Fruit fly (Drosophila melanogaster): ENCODE measurements around the gene Kaz.

Gene Kaz

dm6 chr3R:24790036-24790435 is 39.7 kb downstream of the Kaz start, which contains the start of gene CG13634:
Gene CG13634 (minus strand): TSS chr3R:24790136.
- TF ChIP-seq gl (tag; optimal IDR thresholded peaks at IDR 0.05), result no peak

dm6 chr3R:24787734-24788133 is 42.0 kb downstream of the Kaz start, which contains the start of gene Ets96B:
Gene Ets96B (plus strand): TSS chr3R:24788054.
- no peak for TF ChIP-seq CG13204 (GFP tag; optimal IDR thresholded peaks at IDR 0.05)
- no peak for TF ChIP-seq gl (tag; optimal IDR thresholded peaks at IDR 0.05)
- TF ChIP-seq D1 (tag; optimal IDR thresholded peaks at IDR 0.05), result no peak
- no peak for TF ChIP-seq Ets98B (GFP tag; IDR thresholded peaks at IDR 0.05)
- TF ChIP-seq CG9948 (tag; optimal IDR thresholded peaks at IDR 0.05), result no peak
- TF ChIP-seq CG10348 (GFP tag; IDR thresholded peaks at IDR 0.05), result no peak
- no peak for TF ChIP-seq Snoo (tag; optimal IDR thresholded peaks at IDR 0.05)
- no peak for TF ChIP-seq CG12605 (GFP tag; IDR thresholded peaks at IDR 0.05)
- TF ChIP-seq Pif1A (GFP tag; optimal IDR thresholded peaks at IDR 0.05), result no peak
- TF ChIP-seq fd96Ca (GFP tag; IDR thresholded peaks at IDR 0.05), result no peak
- TF ChIP-seq CG8301 (tag; optimal IDR thresholded peaks at IDR 0.05), result no peak
- no peak for TF ChIP-seq Pif1B (GFP tag; optimal IDR thresholded peaks at IDR 0.05)
- TF ChIP-seq CG17806 (tag; optimal IDR thresholded peaks at IDR 0.05), result no peak
- no peak for TF ChIP-seq EcR (GFP tag; optimal IDR thresholded peaks at IDR 0.05)
- TF ChIP-seq CG32121 (GFP tag; IDR thresholded peaks at IDR 0.05), result no peak
- TF ChIP-seq CG34367 (tag; optimal IDR thresholded peaks at IDR 0.05), result no peak
- TF ChIP-seq CG14655 (GFP tag; optimal IDR thresholded peaks at IDR 0.05), result no peak

dm6 chr3R:24787042-24787565 is 42.7 kb downstream of the Kaz start, which contains the start of gene CG5805:
Gene CG5805 (minus strand): TSS chr3R:24787421.
- TF ChIP-seq CG17806 (tag; optimal IDR thresholded peaks at IDR 0.05), result peak; percentile 16
- TF ChIP-seq CG12605 (GFP tag; IDR thresholded peaks at IDR 0.05), result peak; percentile 20; the same call in 1 of the 2 replicates
- TF ChIP-seq CG8159 (tag; optimal IDR thresholded peaks at IDR 0.05), result peak; percentile 50
- peak; percentile 38 for TF ChIP-seq CG15710 (tag; optimal IDR thresholded peaks at IDR 0.05)
- TF ChIP-seq rn (GFP tag; IDR thresholded peaks at IDR 0.05), result 0 out of 2 replicates have a peak, but pooled peaks have one; percentile 7
- TF ChIP-seq Snoo (tag; optimal IDR thresholded peaks at IDR 0.05), result peak; percentile 84
- TF ChIP-seq Pif1A (GFP tag; optimal IDR thresholded peaks at IDR 0.05), result peak; percentile 45
- TF ChIP-seq D1 (tag; optimal IDR thresholded peaks at IDR 0.05), result no peak
- TF ChIP-seq CG14655 (GFP tag; optimal IDR thresholded peaks at IDR 0.05), result peak; percentile 43
- peak; percentile 56 for TF ChIP-seq EcR (GFP tag; optimal IDR thresholded peaks at IDR 0.05)
- no peak for TF ChIP-seq fd96Ca (GFP tag; IDR thresholded peaks at IDR 0.05)
- peak; percentile 57 for TF ChIP-seq CG34367 (tag; optimal IDR thresholded peaks at IDR 0.05)
- peak; percentile 85 for TF ChIP-seq CG4496 (GFP tag; IDR thresholded peaks at IDR 0.05)
- peak; percentile 22 for TF ChIP-seq gl (tag; optimal IDR thresholded peaks at IDR 0.05)
- peak; percentile 47; the same call in 1 of the 2 replicates for TF ChIP-seq Ets98B (GFP tag; IDR thresholded peaks at IDR 0.05)
- peak; percentile 24 for TF ChIP-seq Pif1B (GFP tag; optimal IDR thresholded peaks at IDR 0.05)
- peak; percentile 4 for TF ChIP-seq CG9948 (tag; optimal IDR thresholded peaks at IDR 0.05)
- TF ChIP-seq CG8301 (tag; optimal IDR thresholded peaks at IDR 0.05), result no peak
- TF ChIP-seq CG32121 (GFP tag; IDR thresholded peaks at IDR 0.05), result no peak

Data from whole organism, pupa.